Fruit fly (Drosophila melanogaster) whole organism: ENCODE data around the gene CG14565.

Experiments
- CG8478 ChIP-seq: fragments of >200 bp; optimal IDR thresholded peaks from 2 replicates; lab custom pipeline; 2018; ENCODE audit warnings: inconsistent platforms
- Dll ChIP-seq: fragments of >200 bp; optimal IDR thresholded peaks from 2 replicates; lab custom pipeline; 2017
- EcR ChIP-seq, 2 experiments: fragments of >200 bp; optimal IDR thresholded peaks; 2 replicates each; lab custom pipeline; 2017; ENCODE audit warnings: missing biosample characterization in 2 of 2, missing genetic modification characterization in 2 of 2, missing genetic modification reagents in 2 of 2
- pan ChIP-seq: fragments of >200 bp; optimal IDR thresholded peaks from 2 replicates; lab custom pipeline; 2017
- psq ChIP-seq: fragments of >200 bp; optimal IDR thresholded peaks from 2 replicates; lab custom pipeline; 2017
- usp ChIP-seq: fragments of >200 bp; optimal IDR thresholded peaks from 2 replicates; lab custom pipeline; 2017; ENCODE audit warnings: missing biosample characterization, missing genetic modification characterization, mixed read lengths

The CG14565 gene

dm6 chr3L:21744169-21744568, at the start of gene CG14565:
Gene CG14565, minus strand, starts transcription at chr3L:21744269.
- no peak for TF ChIP-seq usp (GFP tag; lab: Kevin White, UChicago)

DNA sequence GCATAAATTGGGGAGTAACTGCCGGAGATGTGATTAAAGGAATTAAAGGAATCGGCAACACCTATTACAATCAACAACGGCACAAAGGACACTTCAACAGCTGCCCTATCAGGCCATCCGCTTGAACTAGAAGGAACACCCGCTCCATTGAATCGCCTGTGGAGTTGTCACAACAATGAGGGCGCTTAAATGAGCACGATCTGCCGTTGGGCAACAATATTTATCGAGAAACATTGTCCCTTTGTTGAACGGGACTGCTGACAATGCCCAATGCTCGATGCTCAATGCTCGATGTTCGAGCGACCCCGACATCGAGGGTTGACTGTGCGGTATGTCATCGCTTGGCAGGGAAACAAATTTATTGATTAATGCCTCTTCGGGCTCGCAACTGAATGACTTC, 43.8 kb upstream of the CG14565 start:
- TF ChIP-seq Dll (lab: Kevin White, UChicago) (no peak), CG8478 (no peak), EcR (GFP tag; optimal IDR thresholded peaks at IDR 0.05; lab: Kevin White, UChicago) (no peak), usp (GFP tag; lab: Kevin White, UChicago) (no peak), psq (lab: Kevin White, UChicago) (no peak), pan (lab: Kevin White, UChicago) (no peak)

DNA sequence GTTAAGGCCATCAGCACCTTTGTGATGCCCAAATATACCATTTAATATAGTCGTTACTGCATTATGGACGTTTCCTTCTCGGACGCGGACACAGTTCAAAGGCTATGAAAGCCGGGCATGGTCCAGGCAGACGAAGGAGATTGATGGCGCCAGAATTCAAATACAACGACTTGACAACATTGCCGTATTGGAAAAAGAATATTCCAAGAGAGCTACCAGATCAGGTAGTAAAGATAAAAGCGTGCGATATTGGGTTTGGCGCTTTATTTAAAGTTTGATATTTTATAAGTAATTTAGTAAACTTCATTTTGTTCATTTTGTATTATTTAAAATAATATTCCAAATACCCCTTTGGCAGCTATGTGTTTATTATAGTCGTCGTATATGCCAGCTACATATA, 29.8 kb upstream of the CG14565 start:
- no peak for TF ChIP-seq EcR (GFP tag; optimal IDR thresholded peaks at IDR 0.05; lab: Kevin White, UChicago)
- TF ChIP-seq pan (lab: Kevin White, UChicago) = no peak
- no peak for TF ChIP-seq usp (GFP tag; lab: Kevin White, UChicago)
- no peak for TF ChIP-seq psq (lab: Kevin White, UChicago)
- no peak for TF ChIP-seq CG8478
- no peak for TF ChIP-seq Dll (lab: Kevin White, UChicago)

DNA sequence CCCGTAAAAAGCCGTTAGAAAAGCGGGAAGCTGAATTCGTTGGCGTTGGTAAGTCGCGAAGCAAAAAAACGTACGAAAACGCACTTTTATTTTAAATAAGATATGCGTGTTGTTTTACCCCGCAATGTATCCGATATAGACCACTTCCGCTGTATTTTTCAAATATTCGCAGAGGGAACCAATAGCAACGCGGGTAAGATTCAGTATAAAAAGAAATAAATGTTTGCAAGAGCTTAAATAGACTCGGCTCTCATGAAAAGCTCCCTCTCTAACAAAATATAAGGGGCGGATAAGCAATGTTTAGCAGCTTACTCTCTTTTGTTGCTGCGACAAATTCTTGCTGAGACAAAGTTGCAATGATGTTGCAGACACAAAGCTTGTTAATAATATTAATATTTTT, 26.3 kb upstream of the CG14565 start, which contains the start of gene Syn1:
Gene Syn1, minus strand, starts transcription at position 207 of the 400 bp plus-strand sequence.
- TF ChIP-seq CG8478 (no peak), Dll (lab: Kevin White, UChicago) (no peak), usp (GFP tag; lab: Kevin White, UChicago) (no peak)

DNA sequence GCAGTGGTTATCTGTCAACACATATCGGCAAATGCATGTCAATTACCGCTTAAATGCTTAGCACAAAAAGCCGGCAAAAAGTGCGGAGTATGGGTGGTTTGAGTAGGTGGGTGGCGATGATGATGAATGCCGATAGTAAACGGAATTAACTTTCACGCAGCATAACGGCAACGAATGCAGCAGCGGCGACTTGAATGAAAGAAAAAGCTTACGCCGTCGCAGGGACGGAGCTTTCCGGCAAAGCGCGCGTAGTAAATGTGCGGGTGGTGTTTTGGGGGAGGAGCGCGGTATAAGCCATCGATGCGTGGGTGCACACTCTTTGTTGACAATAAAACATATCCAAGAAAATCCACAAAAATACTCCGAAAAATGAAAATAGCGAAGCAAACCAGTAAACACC, 25.4 kb upstream of the CG14565 start, which contains the start of gene CG7370:
Gene CG7370, plus strand, starts transcription at position 301 of the 400 bp plus-strand sequence.
- TF ChIP-seq CG8478 (no peak), pan (lab: Kevin White, UChicago) (no peak), usp (GFP tag; lab: Kevin White, UChicago) (no peak), psq (lab: Kevin White, UChicago) (no peak), Dll (lab: Kevin White, UChicago) (no peak), EcR (GFP tag; optimal IDR thresholded peaks at IDR 0.05; lab: Kevin White, UChicago) (no peak)

dm6 chr3L:21765931-21766330, 21.9 kb upstream of the CG14565 start:
- no peak for TF ChIP-seq Dll (lab: Kevin White, UChicago)
- no peak for TF ChIP-seq usp (GFP tag; lab: Kevin White, UChicago)
- TF ChIP-seq EcR (GFP tag; optimal IDR thresholded peaks at IDR 0.05; lab: Kevin White, UChicago) = no peak
- TF ChIP-seq psq (lab: Kevin White, UChicago) = no peak
- TF ChIP-seq CG8478 = no peak
- TF ChIP-seq pan (lab: Kevin White, UChicago) = no peak

DNA sequence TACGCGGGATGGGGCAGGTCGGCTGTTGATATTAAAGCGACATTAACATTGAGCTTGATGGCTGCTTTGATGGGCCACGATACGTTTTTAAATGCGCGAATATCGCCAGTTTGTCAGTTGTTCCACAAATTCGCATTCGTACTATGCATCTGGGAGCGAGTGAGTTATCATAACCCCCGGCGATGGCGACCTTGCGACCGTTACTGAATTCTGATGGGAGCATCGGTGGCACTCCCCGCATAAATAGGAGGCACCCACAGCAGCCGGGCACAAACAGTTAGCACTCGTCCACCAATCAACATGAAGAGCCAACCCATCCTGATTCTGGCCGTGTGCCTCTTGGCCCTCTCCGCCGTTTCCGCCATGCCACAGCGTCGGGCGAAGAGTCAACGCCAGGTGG, 12.8 kb upstream of the CG14565 start, which contains the start of gene CG14564:
Gene CG14564, plus strand, starts transcription at position 301 of the 400 bp plus-strand sequence.
- TF ChIP-seq usp (GFP tag; lab: Kevin White, UChicago) = no peak
- no peak for TF ChIP-seq pan (lab: Kevin White, UChicago)
- no peak for TF ChIP-seq EcR (GFP tag; optimal IDR thresholded peaks at IDR 0.05; lab: Kevin White, UChicago)
- TF ChIP-seq Dll (lab: Kevin White, UChicago) = no peak
- TF ChIP-seq psq (lab: Kevin White, UChicago) = no peak
- TF ChIP-seq CG8478 = no peak

DNA sequence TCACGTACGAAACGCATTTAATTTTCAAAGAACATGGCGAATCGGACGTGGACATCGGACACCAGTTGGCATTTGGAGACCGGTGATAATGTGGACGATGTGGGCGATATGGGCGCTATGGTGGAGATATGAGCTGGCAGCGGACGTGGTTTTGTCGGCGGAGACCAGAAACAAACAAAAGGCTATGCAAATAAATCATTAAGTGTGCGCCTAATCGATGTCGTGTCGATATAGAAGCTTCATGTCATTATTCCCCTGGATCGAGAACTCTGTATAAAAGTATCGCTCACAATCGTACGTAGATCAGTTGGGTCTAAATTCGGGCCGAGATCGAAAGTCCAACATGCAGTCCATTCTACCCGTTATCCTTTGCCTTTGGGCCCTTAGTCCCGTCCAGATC, 2.8 kb downstream of the CG14565 start, which contains the start of gene CG14572:
Gene CG14572, plus strand, starts transcription at position 301 of the 400 bp plus-strand sequence.
- TF ChIP-seq pan (lab: Kevin White, UChicago) = no peak
- TF ChIP-seq CG8478 = no peak
- TF ChIP-seq EcR (GFP tag; optimal IDR thresholded peaks at IDR 0.05; lab: Kevin White, UChicago) = no peak
- no peak for TF ChIP-seq psq (lab: Kevin White, UChicago)
- no peak for TF ChIP-seq Dll (lab: Kevin White, UChicago)
- TF ChIP-seq usp (GFP tag; lab: Kevin White, UChicago) = no peak

dm6 chr3L:21740209-21740608, 3.9 kb downstream of the CG14565 start, which contains the start of gene CG14566:
Gene CG14566, minus strand, starts transcription at chr3L:21740309.
- TF ChIP-seq usp (GFP tag; lab: Kevin White, UChicago) = no peak
- no peak for TF ChIP-seq psq (lab: Kevin White, UChicago)
- TF ChIP-seq pan (lab: Kevin White, UChicago) = no peak
- no peak for TF ChIP-seq EcR (GFP tag; optimal IDR thresholded peaks at IDR 0.05; lab: Kevin White, UChicago)
- TF ChIP-seq Dll (lab: Kevin White, UChicago) = no peak
- no peak for TF ChIP-seq CG8478

DNA sequence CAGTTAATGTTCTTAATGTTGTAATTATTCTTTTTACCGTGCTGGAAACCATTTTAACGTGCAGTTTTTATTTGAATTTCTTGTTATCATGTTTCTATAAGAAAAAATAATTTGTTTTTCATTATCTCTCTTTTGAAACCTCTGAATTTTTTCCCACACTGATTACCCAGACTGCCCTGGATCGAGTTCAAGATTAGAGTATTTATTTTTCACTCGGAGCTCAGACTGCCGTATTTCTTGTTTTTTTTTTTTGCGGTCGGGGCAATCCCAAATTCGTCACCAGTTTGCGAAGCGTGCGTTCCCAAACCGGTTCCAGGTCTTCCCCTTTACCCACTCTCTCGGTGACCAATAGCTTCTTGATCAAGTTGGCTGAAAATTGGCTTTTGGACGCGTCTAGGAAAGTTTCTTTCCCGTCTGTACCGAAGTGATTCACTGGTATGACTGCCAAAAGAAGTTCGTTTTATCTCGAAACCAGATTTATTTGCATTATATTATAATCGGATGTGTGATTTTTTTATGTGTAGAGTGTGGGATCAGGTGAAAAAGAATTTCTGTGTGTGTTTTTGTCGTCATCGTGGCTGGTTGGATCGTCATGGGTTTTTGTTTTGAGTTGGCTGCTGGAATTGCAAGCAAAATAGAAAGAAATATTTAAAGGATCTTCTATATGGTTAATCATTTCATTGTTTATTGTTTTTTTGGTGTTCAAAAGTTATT, 4.9 kb downstream of the CG14565 start:
- no peak for TF ChIP-seq psq (lab: Kevin White, UChicago)

DNA sequence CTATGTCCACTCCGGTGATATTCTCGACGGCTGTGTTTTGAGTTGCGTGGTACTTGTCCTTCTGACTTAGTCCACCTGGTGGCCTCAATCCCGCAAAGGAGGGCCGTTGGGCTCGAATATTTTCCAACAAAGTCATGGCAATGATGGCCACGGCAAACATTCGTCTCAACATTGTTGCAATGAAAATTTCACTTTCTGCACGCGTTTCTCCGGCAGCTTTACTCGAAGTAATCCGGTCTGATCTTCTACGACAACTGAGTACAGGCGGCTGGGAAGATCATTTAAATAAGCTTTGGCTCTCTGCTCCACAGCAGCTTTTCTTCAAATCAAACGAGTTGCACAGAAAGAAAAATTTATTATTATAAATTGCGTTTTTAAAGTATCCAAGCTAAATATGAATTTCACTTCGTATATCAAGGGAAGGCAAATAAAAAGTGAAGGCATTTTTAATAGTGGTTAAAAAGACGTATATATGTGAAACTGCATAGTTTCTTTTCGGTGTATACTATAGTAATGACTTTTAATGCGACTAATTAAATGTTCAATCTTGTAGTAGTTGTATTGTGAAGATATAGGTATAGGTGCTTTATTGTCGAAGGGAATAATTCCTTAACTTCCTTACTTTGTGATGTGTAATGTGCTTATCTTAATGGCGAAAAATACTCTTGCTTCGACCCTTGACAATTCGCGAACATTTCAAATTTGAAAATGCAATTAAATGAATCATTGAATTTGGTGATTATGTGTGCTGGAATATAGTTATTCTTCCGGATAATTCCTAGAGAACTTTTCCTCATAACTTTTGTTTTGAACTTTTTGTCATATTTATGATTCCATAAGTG, 5.7 kb downstream of the CG14565 start, which contains the start of gene CG14567:
Gene CG14567, minus strand, starts transcription at position 256 of the 842 bp plus-strand sequence.
- no peak for TF ChIP-seq usp (GFP tag; lab: Kevin White, UChicago)
- no peak for TF ChIP-seq Dll (lab: Kevin White, UChicago)
- TF ChIP-seq CG8478 = no peak
- TF ChIP-seq pan (lab: Kevin White, UChicago) = no peak
- no peak for TF ChIP-seq psq (lab: Kevin White, UChicago)
- TF ChIP-seq EcR (GFP tag; optimal IDR thresholded peaks at IDR 0.05; lab: Kevin White, UChicago) = no peak
